Worm (Caenorhabditis elegans) whole organism, young adult: Measurements from ENCODE around the gene frpr-3.

Experiments used
- Y53F4B.3 ChIP-seq: fragments of 200-800 bp; sonication (Bioruptor generic); IDR thresholded peaks from 2 replicates; pipeline ENCODE4 v1.3.6; 2022; ENCODE audit warnings: missing genetic modification reagents, missing genetic modification characterization, missing compliant biosample characterization
- nfya-1 ChIP-seq: sonication (generic microtip); optimal IDR thresholded peaks from 2 replicates; lab custom pipeline; 2017; ENCODE audit warnings: antibody characterized with exemption, missing compliant biosample characterization, missing genetic modification characterization, borderline replicate concordance; ENCODE audit not compliant: insufficient read depth
- nhr-90 ChIP-seq: sonication (generic microtip); optimal IDR thresholded peaks from 2 replicates; lab custom pipeline; 2016; ENCODE audit warnings: missing genotype, mild to moderate bottlenecking, missing genetic modification characterization, missing compliant biosample characterization
- rcor-1 ChIP-seq: fragments of 200-800 bp; sonication (Bioruptor generic); IDR thresholded peaks from 2 replicates; pipeline ENCODE4 v1.3.6; 2022; ENCODE audit warnings: missing genetic modification reagents, missing genetic modification characterization, missing compliant biosample characterization
- rec-8 ChIP-seq, 2 experiments: sonication (generic microtip); optimal IDR thresholded peaks; 2 replicates each; lab custom pipeline; 2016; ENCODE audit warnings: mild to moderate bottlenecking in 2 of 2, missing genetic modification characterization in 2 of 2, missing genetic modification reagents in 2 of 2, missing genotype in 2 of 2, missing biosample characterization in 1 of 2, missing compliant biosample characterization in 1 of 2, moderate library complexity in 1 of 2
- snpc-1.3 ChIP-seq: sonication (generic microtip); optimal IDR thresholded peaks from 2 replicates; lab custom pipeline; 2017; ENCODE audit warnings: missing genetic modification characterization, mild to moderate bottlenecking, missing compliant biosample characterization, antibody characterized with exemption, moderate library complexity, missing genotype, missing genetic modification reagents; ENCODE audit not compliant: insufficient read depth
- snpc-3.4 ChIP-seq: sonication (generic microtip); optimal IDR thresholded peaks from 2 replicates; lab custom pipeline; 2017; ENCODE audit warnings: missing genetic modification characterization, mild to moderate bottlenecking, missing compliant biosample characterization, antibody characterized with exemption, moderate library complexity, missing genotype, missing genetic modification reagents
- snpc-4 ChIP-seq, 5 experiments: fragments of 150-350 bp in 1 of 5; sonication (generic microtip) in 4 of 5; optimal IDR thresholded peaks; 2 replicates each; lab custom pipeline; 2014 to 2018; ENCODE audit warnings: missing genetic modification characterization in 5 of 5, missing biosample characterization in 3 of 5, antibody characterized with exemption in 2 of 5, mild to moderate bottlenecking in 2 of 5, missing compliant biosample characterization in 2 of 5, missing genotype in 2 of 5, moderate library complexity in 2 of 5, missing genetic modification reagents in 1 of 5

DNA sequence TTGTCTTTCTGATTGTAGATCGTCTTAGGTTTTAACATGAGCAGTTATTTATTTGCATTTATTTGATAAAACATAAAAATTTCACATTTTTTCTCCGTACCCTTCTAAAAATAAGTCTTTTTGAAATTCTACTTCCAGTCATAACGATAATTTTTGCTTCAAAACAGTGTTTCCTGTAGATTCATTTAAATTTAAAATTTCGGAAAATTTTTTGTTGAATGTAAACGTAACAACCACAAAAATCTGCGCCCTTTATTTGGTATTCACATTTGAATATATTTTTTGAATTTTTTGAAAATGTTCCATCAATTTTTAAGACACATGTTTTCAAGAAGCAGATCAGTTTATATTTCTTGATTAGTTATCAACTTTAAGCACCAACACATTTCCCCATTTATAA, 25.7 kb upstream of the frpr-3 start:
- TF ChIP-seq nhr-90, result no peak
- no peak for TF ChIP-seq snpc-3.4 (tag; lab: Kevin White, UChicago)
- no peak for TF ChIP-seq rec-8 (tag; optimal IDR thresholded peaks at IDR 0.05; lab: Kevin White, UChicago)
- no peak for TF ChIP-seq snpc-4 (GFP tag; optimal IDR thresholded peaks at IDR 0.05; lab: Kevin White, UChicago)
- no peak for TF ChIP-seq snpc-4 (tag; optimal IDR thresholded peaks at IDR 0.05; lab: Kevin White, UChicago)
- no peak for TF ChIP-seq rcor-1
- TF ChIP-seq Y53F4B.3 (GFP tag; lab: Robert Waterston, UW), result no peak
- TF ChIP-seq snpc-1.3 (tag; lab: Kevin White, UChicago), result no peak
- TF ChIP-seq nfya-1 (tag; lab: Kevin White, UChicago), result no peak
